Worm (Caenorhabditis elegans) whole organism, midembryonic: Measurements from ENCODE around the gene C37H5.13.

Experiments used
- T22C8.4 ChIP-seq: fragments of 200-800 bp; sonication (Bioruptor generic); IDR thresholded peaks from 2 replicates; pipeline ENCODE4 v1.3.6; 2022; ENCODE audit warnings: missing genetic modification characterization, missing compliant biosample characterization
- cog-1 ChIP-seq: sonication (generic microtip); optimal IDR thresholded peaks from 2 replicates; lab custom pipeline; 2016; ENCODE audit warnings: missing genetic modification characterization, missing compliant biosample characterization
- flt-1 ChIP-seq: fragments of 200-800 bp; sonication (Bioruptor generic); IDR thresholded peaks from 2 replicates; pipeline ENCODE4 v1.3.6; 2022; ENCODE audit warnings: missing genetic modification characterization, missing compliant biosample characterization
- klf-2 ChIP-seq: fragments of 200-800 bp; sonication (Bioruptor generic); conservative IDR thresholded peaks from 2 replicates; pipeline ENCODE4 v1.3.6; 2022; ENCODE audit warnings: missing genetic modification reagents, missing genetic modification characterization, missing compliant biosample characterization
- med-1 ChIP-seq: sonication (generic microtip); optimal IDR thresholded peaks from 2 replicates; lab custom pipeline; 2017; ENCODE audit warnings: missing genetic modification characterization, mild to moderate bottlenecking, missing compliant biosample characterization, antibody characterized with exemption, missing genetic modification reagents; ENCODE audit not compliant: insufficient read depth
- ref-1 ChIP-seq: fragments of 200-800 bp; sonication (Bioruptor generic); conservative IDR thresholded peaks from 2 replicates; pipeline ENCODE4 v1.3.6; 2022; ENCODE audit warnings: missing genetic modification reagents, missing genetic modification characterization, missing compliant biosample characterization
- tab-1 ChIP-seq: fragments of 200-800 bp; sonication (Bioruptor generic); IDR thresholded peaks from 2 replicates; pipeline ENCODE4 v1.3.6; 2022; ENCODE audit warnings: missing genetic modification characterization, missing compliant biosample characterization
- ztf-23 ChIP-seq: fragments of 200-800 bp; sonication (Bioruptor generic); IDR thresholded peaks from 2 replicates; pipeline ENCODE4 v1.3.6; 2022; ENCODE audit warnings: missing genetic modification reagents, missing genetic modification characterization, missing compliant biosample characterization
- ztf-29 ChIP-seq: fragments of 200-800 bp; sonication (Bioruptor generic); IDR thresholded peaks from 2 replicates; pipeline ENCODE4 v1.3.6; 2022; ENCODE audit warnings: missing genetic modification reagents, missing genetic modification characterization, missing compliant biosample characterization

- TF ChIP-seq T22C8.4, result no peak
- no peak for TF ChIP-seq ref-1
- TF ChIP-seq med-1 (GFP tag; lab: Kevin White, UChicago), result no peak
- no peak for TF ChIP-seq klf-2 (GFP tag; lab: Robert Waterston, UW)
- TF ChIP-seq cog-1 (tag; lab: Kevin White, UChicago), result no peak
- no peak for TF ChIP-seq ztf-23 (GFP tag; lab: Robert Waterston, UW)
- no peak for TF ChIP-seq flt-1 (GFP tag; lab: Robert Waterston, UW)
- TF ChIP-seq tab-1, result no peak
- TF ChIP-seq ztf-29 (GFP tag; lab: Robert Waterston, UW), result no peak
These were observed 22.9 kb downstream of the C37H5.13 start, which contains the start of gene nas-9 for ce11 chrV:4839913-4840312.
